Fruit fly (Drosophila melanogaster): Measurements from ENCODE around the gene IntS2.

Gene IntS2

dm6 chrX:17692729-17693128, 36.1 kb upstream of the IntS2 start (continued):
- TF ChIP-seq dac (GFP tag; optimal IDR thresholded peaks at IDR 0.05), result peak; percentile 8
- no peak for TF ChIP-seq lz (GFP tag; optimal IDR thresholded peaks at IDR 0.05)
- no peak for TF ChIP-seq acj6 (GFP tag; optimal IDR thresholded peaks at IDR 0.05)
- no peak for TF ChIP-seq CG6792 (GFP tag; optimal IDR thresholded peaks at IDR 0.05)
- TF ChIP-seq Gug (GFP tag; IDR thresholded peaks at IDR 0.05), result no peak
- TF ChIP-seq Sox15 (GFP tag; optimal IDR thresholded peaks at IDR 0.05), result no peak
- TF ChIP-seq net (GFP tag; optimal IDR thresholded peaks at IDR 0.05), result peak; percentile 20

dm6 chrX:17686179-17686578, 29.6 kb upstream of the IntS2 start:
- peak; percentile 55 for TF ChIP-seq svp (GFP tag)
- TF ChIP-seq Sox15 (GFP tag; optimal IDR thresholded peaks at IDR 0.05), result no peak
- no peak for TF ChIP-seq Hr38 (GFP tag; optimal IDR thresholded peaks at IDR 0.05)
- no peak for TF ChIP-seq esn (GFP tag; optimal IDR thresholded peaks at IDR 0.05)
- 0 out of 2 replicates have a peak, but pooled peaks have one; percentile 17 for TF ChIP-seq CG15336 (GFP tag; IDR thresholded peaks at IDR 0.05)
- peak; percentile 2 for TF ChIP-seq pdm3 (GFP tag; optimal IDR thresholded peaks at IDR 0.05)
- TF ChIP-seq dac (GFP tag; optimal IDR thresholded peaks at IDR 0.05), result no peak
- peak; percentile 29 for TF ChIP-seq CG4318 (GFP tag; optimal IDR thresholded peaks at IDR 0.05)
- TF ChIP-seq Eip75B (GFP tag; optimal IDR thresholded peaks at IDR 0.05), result no peak
- TF ChIP-seq CG16779 (tag; optimal IDR thresholded peaks at IDR 0.05), result peak; percentile 35
- TF ChIP-seq Met (GFP tag; optimal IDR thresholded peaks at IDR 0.05), result no peak
- TF ChIP-seq cyc (GFP tag; optimal IDR thresholded peaks at IDR 0.05), result no peak
- 0 out of 3 replicates have a peak, but pooled peaks have one; percentile 33 for TF ChIP-seq eg (GFP tag; IDR thresholded peaks at IDR 0.05)
- no peak for TF ChIP-seq Smox (GFP tag; optimal IDR thresholded peaks at IDR 0.05)
- no peak for TF ChIP-seq achi (GFP tag; optimal IDR thresholded peaks at IDR 0.05)
- TF ChIP-seq CG3032 (tag; optimal IDR thresholded peaks at IDR 0.05), result peak; percentile 41
- TF ChIP-seq CG8632 (GFP tag; optimal IDR thresholded peaks at IDR 0.05), result no peak
- TF ChIP-seq CG11294 (GFP tag; IDR thresholded peaks at IDR 0.05), result no peak
- TF ChIP-seq Eip78C (GFP tag), result peak; percentile 82
- peak; percentile 19 for TF ChIP-seq net (GFP tag; optimal IDR thresholded peaks at IDR 0.05)
- peak; percentile 53 for TF ChIP-seq acj6 (GFP tag; optimal IDR thresholded peaks at IDR 0.05)
- TF ChIP-seq dsx (GFP tag; optimal IDR thresholded peaks at IDR 0.05; ENCODE audit: poor library complexity, severe bottlenecking), result peak; percentile 22
- TF ChIP-seq salr (GFP tag; optimal IDR thresholded peaks at IDR 0.05), result peak in 1 of 2 experiments; percentile 16
- peak; percentile 26 for TF ChIP-seq Ets96B (tag; optimal IDR thresholded peaks at IDR 0.05)
- peak; percentile 21 for TF ChIP-seq spab (GFP tag; optimal IDR thresholded peaks at IDR 0.05)
- TF ChIP-seq fd59A (GFP tag; optimal IDR thresholded peaks at IDR 0.05), result peak; percentile 27
- peak; percentile 60 for TF ChIP-seq CG32006 (GFP tag; optimal IDR thresholded peaks at IDR 0.05)
- no peak for TF ChIP-seq lz (GFP tag; optimal IDR thresholded peaks at IDR 0.05)
- TF ChIP-seq CG8119 (GFP tag; IDR thresholded peaks at IDR 0.05), result peak; percentile 48; the same call in 2 of the 3 replicates
- TF ChIP-seq CG6163 (GFP tag; IDR thresholded peaks at IDR 0.05), result no peak
- no peak for TF ChIP-seq Lpt (GFP tag; optimal IDR thresholded peaks at IDR 0.05)
- peak; percentile 14 to 53 for TF ChIP-seq ss (GFP tag; optimal IDR thresholded peaks at IDR 0.05)
- TF ChIP-seq Hr4 (GFP tag; optimal IDR thresholded peaks at IDR 0.05), result peak; percentile 44
- no peak for TF ChIP-seq fkh (GFP tag; optimal IDR thresholded peaks at IDR 0.05)
- TF ChIP-seq CG6808 (GFP tag; optimal IDR thresholded peaks at IDR 0.05), result peak; percentile 52
- TF ChIP-seq Blimp-1 (GFP tag; optimal IDR thresholded peaks at IDR 0.05), result no peak
- TF ChIP-seq Eip93F (GFP tag; optimal IDR thresholded peaks at IDR 0.05), result no peak
- peak; percentile 37 for TF ChIP-seq CG3919 (GFP tag; optimal IDR thresholded peaks at IDR 0.05)
- TF ChIP-seq OdsH (GFP tag; optimal IDR thresholded peaks at IDR 0.05), result peak; percentile 23
- peak; percentile 66 for TF ChIP-seq CG6276 (GFP tag; optimal IDR thresholded peaks at IDR 0.05)
- 0 out of 2 replicates have a peak, but pooled peaks have one; percentile 14 for TF ChIP-seq Gug (GFP tag; IDR thresholded peaks at IDR 0.05)
- TF ChIP-seq CG10669 (GFP tag; optimal IDR thresholded peaks at IDR 0.05), result peak; percentile 41
- no peak for TF ChIP-seq vri (GFP tag; optimal IDR thresholded peaks at IDR 0.05)

All from whole organism, prepupa.